Worm (Caenorhabditis elegans): ENCODE measurements around the gene E04F6.6.

The E04F6.6 gene

DNA sequence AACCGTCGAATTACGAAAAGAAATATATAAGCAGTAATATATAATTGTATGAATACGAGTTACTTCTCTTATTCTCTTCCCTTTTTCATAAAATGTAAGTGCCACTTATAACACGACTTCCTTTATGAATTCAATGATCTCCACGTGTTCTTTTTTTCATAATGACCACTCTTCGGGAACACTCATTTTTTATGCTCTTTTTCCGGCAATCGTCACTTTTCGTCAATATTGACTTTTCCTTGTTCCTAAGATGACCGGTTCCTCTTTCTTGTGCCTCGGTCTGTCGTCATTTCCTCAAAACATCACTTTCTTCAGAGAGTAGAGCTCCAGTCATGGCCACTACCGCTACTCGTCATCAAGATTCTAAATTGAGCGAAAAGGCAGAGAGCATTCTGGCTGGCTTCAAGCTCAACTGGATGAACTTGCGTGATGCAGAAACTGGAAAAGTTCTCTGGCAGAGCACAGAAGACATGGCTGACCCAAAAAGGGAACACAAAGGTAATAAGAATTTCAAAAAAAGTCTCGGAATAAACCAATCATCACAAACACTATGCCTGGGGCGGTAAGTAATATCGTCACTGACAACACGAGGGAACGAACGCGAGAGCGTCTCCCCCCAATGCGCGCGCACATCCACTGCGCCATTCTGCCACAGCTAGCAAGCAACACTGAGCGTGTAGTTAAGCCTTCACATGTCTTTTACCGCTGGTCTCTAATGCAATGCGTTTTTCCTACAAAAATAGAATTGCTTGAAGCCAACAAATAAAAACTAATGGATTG is 15.7 kb downstream of the E04F6.6 start, which contains the start of gene pdl-1:
TSS of gene pdl-1 (plus strand) at position 309 of the 780 bp plus-strand sequence.
- TF ChIP-seq T22C8.4 (GFP tag; IDR thresholded peaks at IDR 0.05), result peak; percentile 95
- TF ChIP-seq ztf-29 (GFP tag; IDR thresholded peaks at IDR 0.05), result peak; percentile 94
- peak; percentile 63 for TF ChIP-seq med-1 (GFP tag; optimal IDR thresholded peaks at IDR 0.05; ENCODE audit: insufficient read depth)
- peak; percentile 94 for TF ChIP-seq ref-1 (GFP tag; conservative IDR thresholded peaks at IDR 0.05)
- peak; percentile 97 for TF ChIP-seq tab-1 (GFP tag; IDR thresholded peaks at IDR 0.05)
- peak; percentile 94 for TF ChIP-seq klf-2 (GFP tag; conservative IDR thresholded peaks at IDR 0.05)
- peak; percentile 96 for TF ChIP-seq ztf-23 (GFP tag; IDR thresholded peaks at IDR 0.05)
- TF ChIP-seq cog-1 (tag; optimal IDR thresholded peaks at IDR 0.05), result peak; percentile 91
- peak; percentile 98 for TF ChIP-seq flt-1 (GFP tag; IDR thresholded peaks at IDR 0.05)

DNA sequence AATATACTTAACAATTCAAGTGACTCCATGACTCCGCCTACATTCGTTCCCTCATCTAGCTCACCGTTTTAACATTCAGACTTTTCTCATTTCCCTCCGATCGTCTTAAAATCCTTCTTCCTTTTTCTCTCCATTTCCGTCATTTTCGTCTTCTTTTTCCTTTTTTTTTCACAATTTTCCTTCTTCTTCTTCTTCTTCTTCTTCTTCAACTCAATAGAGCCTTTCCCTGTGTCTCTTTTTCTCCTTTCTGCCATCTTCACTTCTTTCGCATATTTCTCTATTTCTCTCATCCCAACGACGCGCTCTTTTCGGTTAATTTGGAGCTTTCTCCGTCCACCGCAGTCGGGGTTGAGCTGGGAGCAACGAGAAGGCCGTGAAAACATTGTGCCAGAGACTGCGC is 16.7 kb downstream of the E04F6.6 start:
- TF ChIP-seq T22C8.4 (GFP tag; IDR thresholded peaks at IDR 0.05), result no peak
- no peak for TF ChIP-seq klf-2 (GFP tag; conservative IDR thresholded peaks at IDR 0.05)
- no peak for TF ChIP-seq med-1 (GFP tag; optimal IDR thresholded peaks at IDR 0.05; ENCODE audit: insufficient read depth)
- TF ChIP-seq flt-1 (GFP tag; IDR thresholded peaks at IDR 0.05), result no peak
- TF ChIP-seq ref-1 (GFP tag; conservative IDR thresholded peaks at IDR 0.05), result no peak
- no peak for TF ChIP-seq cog-1 (tag; optimal IDR thresholded peaks at IDR 0.05)
- no peak for TF ChIP-seq ztf-23 (GFP tag; IDR thresholded peaks at IDR 0.05)
- no peak for TF ChIP-seq tab-1 (GFP tag; IDR thresholded peaks at IDR 0.05)
- TF ChIP-seq ztf-29 (GFP tag; IDR thresholded peaks at IDR 0.05), result no peak

DNA sequence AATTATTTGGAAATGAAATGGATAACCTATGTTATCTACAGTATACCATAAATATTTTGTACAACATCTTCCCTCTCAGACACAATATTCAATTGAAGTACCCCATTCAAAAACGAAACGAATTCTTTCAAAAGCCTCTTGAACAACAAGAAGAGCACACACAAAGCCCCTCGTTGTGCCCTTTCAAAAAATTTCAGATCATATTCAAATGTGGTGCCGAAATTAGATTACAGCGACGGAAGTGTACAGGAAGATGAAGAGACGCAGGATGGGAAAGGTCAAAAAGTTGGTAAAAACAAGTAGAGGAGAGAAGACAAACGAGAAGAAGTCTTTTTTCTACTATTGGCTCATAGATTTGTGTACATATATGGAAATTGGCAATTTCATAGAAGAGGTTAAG is 23.3 kb downstream of the E04F6.6 start:
- no peak for TF ChIP-seq ref-1 (GFP tag; conservative IDR thresholded peaks at IDR 0.05)
- TF ChIP-seq flt-1 (GFP tag; IDR thresholded peaks at IDR 0.05), result no peak
- TF ChIP-seq cog-1 (tag; optimal IDR thresholded peaks at IDR 0.05), result no peak
- no peak for TF ChIP-seq med-1 (GFP tag; optimal IDR thresholded peaks at IDR 0.05; ENCODE audit: insufficient read depth)
- no peak for TF ChIP-seq T22C8.4 (GFP tag; IDR thresholded peaks at IDR 0.05)

DNA sequence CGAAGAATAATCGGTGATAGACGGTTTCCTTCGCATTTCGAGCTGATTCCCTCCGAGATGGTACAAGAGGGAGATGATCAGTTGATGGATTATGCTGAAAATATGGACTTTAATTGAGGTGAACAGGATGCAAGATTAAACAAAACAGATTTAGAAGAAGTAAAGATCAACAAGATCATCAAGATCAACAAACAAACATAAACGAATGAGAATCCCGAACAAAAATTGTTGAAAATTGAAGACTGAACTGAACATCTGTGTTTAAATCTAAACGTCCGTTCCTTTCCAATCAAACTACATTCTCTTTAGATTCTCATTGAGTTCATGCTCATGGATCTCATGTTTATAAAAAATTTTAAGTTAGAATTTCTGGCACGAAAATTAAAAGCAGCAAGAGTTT is 24.5 kb downstream of the E04F6.6 start, which contains the start of gene glc-4:
TSS of gene glc-4 (minus strand) at position 101 of the 400 bp plus-strand sequence.
- TF ChIP-seq ztf-23 (GFP tag; IDR thresholded peaks at IDR 0.05) (no peak), klf-2 (GFP tag; conservative IDR thresholded peaks at IDR 0.05) (no peak), ref-1 (GFP tag; conservative IDR thresholded peaks at IDR 0.05) (no peak), tab-1 (GFP tag; IDR thresholded peaks at IDR 0.05) (no peak), T22C8.4 (GFP tag; IDR thresholded peaks at IDR 0.05) (no peak), flt-1 (GFP tag; IDR thresholded peaks at IDR 0.05) (no peak), med-1 (GFP tag; optimal IDR thresholded peaks at IDR 0.05; ENCODE audit: insufficient read depth) (no peak), ztf-29 (GFP tag; IDR thresholded peaks at IDR 0.05) (no peak), cog-1 (tag; optimal IDR thresholded peaks at IDR 0.05) (no peak)

DNA sequence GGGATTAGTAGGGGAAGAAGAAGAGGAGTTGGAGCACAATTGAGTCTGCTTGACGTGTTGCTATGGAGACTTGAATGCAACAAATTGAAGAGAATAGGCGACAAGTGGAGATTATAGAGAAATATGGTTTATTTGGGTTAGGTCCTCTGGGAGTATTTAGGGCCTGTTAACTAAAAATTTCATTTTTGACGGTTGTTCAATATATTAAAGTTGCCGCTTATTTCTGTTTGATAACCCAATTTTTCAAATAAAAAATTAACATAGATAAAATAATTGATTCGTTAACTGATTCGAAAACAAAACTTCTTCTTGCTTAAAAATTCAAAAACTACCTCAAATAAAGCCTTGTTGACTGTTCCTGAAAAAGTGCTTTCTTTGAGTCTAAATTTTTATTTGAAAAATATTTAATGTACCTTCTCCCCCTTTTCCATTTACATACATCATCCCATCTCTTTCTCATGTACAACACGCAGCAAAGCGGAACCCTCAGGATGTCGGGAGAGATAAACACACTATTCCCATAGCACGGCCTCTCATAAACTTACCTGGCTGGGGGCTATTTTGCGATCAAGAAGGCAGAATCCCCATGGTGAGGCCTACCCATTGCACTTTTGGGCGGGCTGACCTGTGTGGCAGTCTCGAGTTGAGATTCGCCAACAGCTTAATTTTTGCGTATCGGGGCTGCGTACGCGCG is 27.9 kb downstream of the E04F6.6 start, which contains the start of gene dyf-13:
TSS of gene dyf-13 (minus strand) at position 51 of the 694 bp plus-strand sequence.
- TF ChIP-seq tab-1 (GFP tag; IDR thresholded peaks at IDR 0.05) (no peak), T22C8.4 (GFP tag; IDR thresholded peaks at IDR 0.05) (no peak), flt-1 (GFP tag; IDR thresholded peaks at IDR 0.05) (no peak), med-1 (GFP tag; optimal IDR thresholded peaks at IDR 0.05; ENCODE audit: insufficient read depth) (no peak), ztf-23 (GFP tag; IDR thresholded peaks at IDR 0.05) (no peak), ztf-29 (GFP tag; IDR thresholded peaks at IDR 0.05) (no peak), klf-2 (GFP tag; conservative IDR thresholded peaks at IDR 0.05) (no peak), ref-1 (GFP tag; conservative IDR thresholded peaks at IDR 0.05) (no peak), cog-1 (tag; optimal IDR thresholded peaks at IDR 0.05) (no peak)

DNA sequence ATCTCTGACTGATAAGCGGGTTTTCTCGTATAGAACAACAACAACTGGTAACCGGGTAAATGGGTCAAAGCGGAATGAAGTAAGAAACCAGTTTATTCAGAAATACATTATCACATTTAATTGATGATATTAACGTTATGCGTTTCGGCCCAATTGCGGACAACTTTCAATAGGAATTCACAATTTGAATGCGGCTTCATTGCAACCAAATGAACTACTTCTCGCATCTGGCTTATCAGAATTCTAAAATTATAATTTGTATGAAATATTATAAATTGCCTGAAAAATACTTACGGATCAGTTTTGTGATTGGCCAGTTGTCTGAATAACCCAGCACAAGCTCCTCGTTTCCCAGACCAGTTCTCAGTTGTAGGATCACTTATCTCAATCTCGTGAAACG is 30.7 kb downstream of the E04F6.6 start, which contains the start of gene col-36:
TSS of gene col-36 (minus strand) at position 101 of the 400 bp plus-strand sequence.
- TF ChIP-seq ztf-23 (GFP tag; IDR thresholded peaks at IDR 0.05), result no peak
- TF ChIP-seq med-1 (GFP tag; optimal IDR thresholded peaks at IDR 0.05; ENCODE audit: insufficient read depth), result no peak
- TF ChIP-seq tab-1 (GFP tag; IDR thresholded peaks at IDR 0.05), result no peak
- TF ChIP-seq klf-2 (GFP tag; conservative IDR thresholded peaks at IDR 0.05), result no peak
- no peak for TF ChIP-seq ref-1 (GFP tag; conservative IDR thresholded peaks at IDR 0.05)
- no peak for TF ChIP-seq flt-1 (GFP tag; IDR thresholded peaks at IDR 0.05)
- TF ChIP-seq cog-1 (tag; optimal IDR thresholded peaks at IDR 0.05), result no peak
- no peak for TF ChIP-seq T22C8.4 (GFP tag; IDR thresholded peaks at IDR 0.05)

DNA sequence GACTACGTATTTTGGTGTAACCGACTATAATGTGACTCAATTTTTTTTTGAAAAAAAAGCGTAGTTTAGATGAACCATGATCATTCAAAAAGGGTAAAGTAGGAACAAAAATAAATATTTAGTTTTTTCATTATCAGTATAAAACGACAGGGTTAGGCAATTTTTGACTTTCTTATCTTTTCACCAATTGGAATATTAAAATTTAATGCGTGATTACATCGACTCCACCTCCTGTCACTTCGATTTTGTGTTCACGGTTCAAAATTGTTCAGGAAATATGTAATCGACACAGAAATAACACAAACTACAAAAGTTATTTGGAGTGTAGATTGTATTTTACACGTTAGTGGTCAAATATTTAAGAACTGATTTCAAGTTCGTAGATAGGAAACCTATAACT is 32.6 kb downstream of the E04F6.6 start:
- TF ChIP-seq flt-1 (GFP tag; IDR thresholded peaks at IDR 0.05) (no peak), klf-2 (GFP tag; conservative IDR thresholded peaks at IDR 0.05) (no peak), tab-1 (GFP tag; IDR thresholded peaks at IDR 0.05) (no peak), ztf-23 (GFP tag; IDR thresholded peaks at IDR 0.05) (no peak), med-1 (GFP tag; optimal IDR thresholded peaks at IDR 0.05; ENCODE audit: insufficient read depth) (no peak), ztf-29 (GFP tag; IDR thresholded peaks at IDR 0.05) (no peak), cog-1 (tag; optimal IDR thresholded peaks at IDR 0.05) (no peak), ref-1 (GFP tag; conservative IDR thresholded peaks at IDR 0.05) (no peak), T22C8.4 (GFP tag; IDR thresholded peaks at IDR 0.05) (no peak)

DNA sequence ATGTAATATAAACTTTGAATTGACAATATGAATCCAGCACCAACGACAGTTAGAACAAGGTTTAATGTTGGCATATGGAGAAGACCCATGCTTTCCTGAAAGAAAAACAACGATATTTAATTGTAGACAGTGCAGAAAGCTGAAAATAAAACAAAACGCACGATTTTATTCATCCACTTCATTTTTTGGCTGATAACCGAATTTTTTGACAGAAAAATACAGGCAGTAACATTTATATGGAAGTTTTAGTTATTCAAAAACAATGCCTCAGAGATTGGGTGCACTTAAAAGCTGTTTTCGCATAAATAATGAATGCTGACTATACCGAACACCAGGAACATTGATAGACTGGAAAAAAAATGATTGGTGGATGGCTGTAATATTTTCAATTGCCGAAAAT is 33.6 kb downstream of the E04F6.6 start, which contains the start of gene mfsd-13.2:
TSS of gene mfsd-13.2 (minus strand) at position 101 of the 400 bp plus-strand sequence.
- TF ChIP-seq flt-1 (GFP tag; IDR thresholded peaks at IDR 0.05), result no peak
- no peak for TF ChIP-seq ref-1 (GFP tag; conservative IDR thresholded peaks at IDR 0.05)
- TF ChIP-seq med-1 (GFP tag; optimal IDR thresholded peaks at IDR 0.05; ENCODE audit: insufficient read depth), result no peak
- no peak for TF ChIP-seq cog-1 (tag; optimal IDR thresholded peaks at IDR 0.05)
- no peak for TF ChIP-seq tab-1 (GFP tag; IDR thresholded peaks at IDR 0.05)
- no peak for TF ChIP-seq ztf-23 (GFP tag; IDR thresholded peaks at IDR 0.05)
- no peak for TF ChIP-seq T22C8.4 (GFP tag; IDR thresholded peaks at IDR 0.05)
- no peak for TF ChIP-seq klf-2 (GFP tag; conservative IDR thresholded peaks at IDR 0.05)
- TF ChIP-seq ztf-29 (GFP tag; IDR thresholded peaks at IDR 0.05), result no peak

DNA sequence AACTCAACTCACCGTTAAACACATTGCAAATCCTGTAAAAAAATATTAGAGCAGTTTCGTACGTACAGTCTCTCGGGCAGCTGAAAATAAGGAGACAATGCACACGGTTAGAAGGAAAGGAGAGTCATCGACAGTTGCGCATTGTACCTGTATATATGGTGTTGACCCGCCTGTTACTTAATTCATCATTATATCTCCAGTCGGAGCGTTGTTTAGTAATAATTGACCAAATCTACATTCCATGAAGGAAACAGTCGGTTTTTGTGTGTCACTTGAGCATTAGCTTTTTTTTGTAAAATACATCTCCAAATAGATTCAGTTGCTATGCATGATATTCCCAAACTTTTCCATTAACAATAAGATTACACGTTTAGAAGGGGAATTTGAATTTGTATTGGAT is 37.9 kb downstream of the E04F6.6 start, which contains the start of gene C27H5.12:
TSS of gene C27H5.12 (minus strand) at position 101 of the 400 bp plus-strand sequence.
- TF ChIP-seq T22C8.4 (GFP tag; IDR thresholded peaks at IDR 0.05) (no peak), ztf-29 (GFP tag; IDR thresholded peaks at IDR 0.05) (no peak), ref-1 (GFP tag; conservative IDR thresholded peaks at IDR 0.05) (no peak), ztf-23 (GFP tag; IDR thresholded peaks at IDR 0.05) (no peak), med-1 (GFP tag; optimal IDR thresholded peaks at IDR 0.05; ENCODE audit: insufficient read depth) (no peak), tab-1 (GFP tag; IDR thresholded peaks at IDR 0.05) (no peak), flt-1 (GFP tag; IDR thresholded peaks at IDR 0.05) (no peak)

Measured in whole organism, midembryonic.